Fruit fly (Drosophila melanogaster): Measurements from ENCODE around the gene mor.

dm6 chr3R:15989217-15989921 is 16.7 kb upstream of the mor start:
- no peak for TF ChIP-seq Dip2 (GFP tag; IDR thresholded peaks at IDR 0.05)
- TF ChIP-seq Bdp1 (GFP tag; optimal IDR thresholded peaks at IDR 0.05), result no peak
- no peak for TF ChIP-seq vnd (GFP tag; IDR thresholded peaks at IDR 0.05; ENCODE audit: partially characterized antibody)
- TF ChIP-seq B-H1 (GFP tag; IDR thresholded peaks at IDR 0.05), result no peak
- no peak for TF ChIP-seq toy (GFP tag; IDR thresholded peaks at IDR 0.05)
- TF ChIP-seq sqz (GFP tag; optimal IDR thresholded peaks at IDR 0.05), result no peak
- no peak for TF ChIP-seq CG3407 (GFP tag; optimal IDR thresholded peaks at IDR 0.05)
- TF ChIP-seq Eip74EF (GFP tag; optimal IDR thresholded peaks at IDR 0.05), result no peak
- TF ChIP-seq CG10543 (GFP tag; optimal IDR thresholded peaks at IDR 0.05), result no peak
- no peak for TF ChIP-seq Dll (GFP tag; IDR thresholded peaks at IDR 0.05; ENCODE audit: partially characterized antibody)
- peak; percentile 11 for TF ChIP-seq pros (GFP tag; optimal IDR thresholded peaks at IDR 0.05)
- TF ChIP-seq CG16815 (GFP tag; optimal IDR thresholded peaks at IDR 0.05), result no peak

All from whole organism, embryonic.